Fruit fly (Drosophila melanogaster) Kc167 (cell line): Measurements from ENCODE around the gene Sprn.

ENCODE experiments used
- Myc ChIP-seq: fragments of >200 bp; optimal IDR thresholded peaks from 2 replicates; lab custom pipeline; 2017; ENCODE audit warnings: missing external identifiers
- Sin3A ChIP-seq: fragments of >200 bp; optimal IDR thresholded peaks from 2 replicates; lab custom pipeline; 2018; ENCODE audit warnings: missing external identifiers
- h ChIP-seq: fragments of >200 bp; optimal IDR thresholded peaks from 3 replicates; lab custom pipeline; 2018; ENCODE audit warnings: missing external identifiers
- psq ChIP-seq: fragments of >200 bp; optimal IDR thresholded peaks from 2 replicates; lab custom pipeline; 2017; ENCODE audit warnings: missing external identifiers
- ttk ChIP-seq: sonication (Bioruptor generic); optimal IDR thresholded peaks from 2 replicates; lab custom pipeline; 2017; ENCODE audit warnings: missing external identifiers

DNA sequence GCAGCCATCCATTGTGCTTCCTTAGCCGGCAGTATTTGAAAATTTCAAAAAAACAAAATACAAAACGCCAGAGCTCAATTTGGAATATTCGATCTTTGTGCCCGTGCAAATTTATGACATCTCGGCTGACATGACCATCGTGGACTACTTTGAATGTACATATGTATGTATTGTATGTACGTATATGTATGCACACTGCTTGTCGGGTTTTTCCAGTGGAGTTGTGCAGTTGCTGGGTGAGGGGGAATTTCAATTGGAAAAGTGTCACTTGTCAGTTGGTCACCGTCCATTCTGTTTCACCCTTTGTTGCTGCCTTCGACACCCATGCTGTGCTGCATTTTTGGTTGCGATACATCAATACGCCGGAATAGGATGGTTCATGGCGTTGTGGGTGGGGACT, 31.2 kb upstream of the Sprn start, which contains the start of gene CG12521:
- no peak for TF ChIP-seq h
- no peak for TF ChIP-seq Sin3A (lab: Kevin White, UChicago)
- TF ChIP-seq Myc, result no peak
- TF ChIP-seq psq (lab: Kevin White, UChicago), result no peak
- TF ChIP-seq ttk (lab: Kevin White, UChicago), result no peak
